Fruit fly (Drosophila melanogaster): ENCODE results near the gene Or65b.

Or65b gene

dm6 chr3L:6344243-6344642 lies 18.8 kb downstream of the Or65b start (continued):
- peak in 1 of 2 experiments; percentile 15 for TF ChIP-seq tll (GFP tag; optimal IDR thresholded peaks at IDR 0.05)
- no peak for TF ChIP-seq CG11398 (GFP tag; optimal IDR thresholded peaks at IDR 0.05)
- no peak for TF ChIP-seq nmo (GFP tag; optimal IDR thresholded peaks at IDR 0.05)
- TF ChIP-seq CG11504 (tag; optimal IDR thresholded peaks at IDR 0.05) = peak; percentile 17
- no peak for TF ChIP-seq wek (GFP tag; optimal IDR thresholded peaks at IDR 0.05)
- TF ChIP-seq dmrt99B (tag; optimal IDR thresholded peaks at IDR 0.05) = peak; percentile 21
- peak; percentile 25 for TF ChIP-seq CG18599 (GFP tag; optimal IDR thresholded peaks at IDR 0.05)
- no peak for TF ChIP-seq unc-4 (GFP tag; IDR thresholded peaks at IDR 0.05; ENCODE audit: partially characterized antibody)
- no peak for TF ChIP-seq CG8290 (GFP tag; optimal IDR thresholded peaks at IDR 0.05)
- TF ChIP-seq CG8290 (tag; optimal IDR thresholded peaks at IDR 0.05) = peak in 1 of 2 experiments; percentile 4
- no peak for TF ChIP-seq CG7839 (tag; optimal IDR thresholded peaks at IDR 0.05)
- TF ChIP-seq Drgx (GFP tag; IDR thresholded peaks at IDR 0.05) = no peak
- no peak for TF ChIP-seq wor (GFP tag; IDR thresholded peaks at IDR 0.05)
- no peak for TF ChIP-seq MBD-R2 (GFP tag; IDR thresholded peaks at IDR 0.05)
- no peak for TF ChIP-seq Optix (GFP tag; IDR thresholded peaks at IDR 0.05)
- no peak for TF ChIP-seq Ets65A (GFP tag)
- TF ChIP-seq CG11247 (GFP tag; IDR thresholded peaks at IDR 0.05) = 0 out of 2 replicates have a peak, but pooled peaks have one; percentile 13
- TF ChIP-seq sima (GFP tag; optimal IDR thresholded peaks at IDR 0.05) = no peak
- no peak for TF ChIP-seq CG4328 (GFP tag; optimal IDR thresholded peaks at IDR 0.05)

DNA sequence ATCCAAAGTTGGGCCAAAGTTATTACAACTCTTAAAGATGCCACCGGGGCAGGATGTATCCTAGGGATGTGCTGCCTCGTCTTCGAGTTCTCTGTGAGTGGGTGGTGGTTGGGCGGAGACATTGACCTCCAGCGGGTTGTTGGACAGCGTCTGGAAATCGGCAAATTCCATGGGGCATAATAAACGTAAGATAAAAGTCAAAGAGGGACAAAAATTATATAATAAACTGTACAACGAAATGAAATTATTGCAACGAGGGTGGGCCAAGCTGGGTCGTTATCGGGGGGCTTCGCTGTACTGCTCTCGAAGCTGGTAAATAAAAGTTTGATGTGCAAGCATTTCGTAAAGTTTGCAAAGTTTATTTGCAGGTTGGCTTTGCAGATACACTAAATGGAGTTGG lies 23.0 kb downstream of the Or65b start:
- TF ChIP-seq sens (GFP tag) (peak; percentile 67), CG13894 (tag; optimal IDR thresholded peaks at IDR 0.05) (peak; percentile 8), luna (GFP tag; optimal IDR thresholded peaks at IDR 0.05) (no peak), fd96Cb (tag; optimal IDR thresholded peaks at IDR 0.05) (no peak), crc (GFP tag; optimal IDR thresholded peaks at IDR 0.05) (no peak), CG1647 (GFP tag; optimal IDR thresholded peaks at IDR 0.05) (no peak), Pdp1 (GFP tag; optimal IDR thresholded peaks at IDR 0.05) (peak in 1 of 2 experiments; percentile 16), ftz-f1 (GFP tag; optimal IDR thresholded peaks at IDR 0.05) (no peak), gcm (GFP tag; optimal IDR thresholded peaks at IDR 0.05) (no peak), CG5245 (GFP tag; optimal IDR thresholded peaks at IDR 0.05) (no peak), abd-A (tag; optimal IDR thresholded peaks at IDR 0.05) (peak; percentile 51), tgo (GFP tag; IDR thresholded peaks at IDR 0.05) (no peak), CG10209 (GFP tag; optimal IDR thresholded peaks at IDR 0.05) (no peak), CG12071 (GFP tag; optimal IDR thresholded peaks at IDR 0.05) (no peak)

DNA sequence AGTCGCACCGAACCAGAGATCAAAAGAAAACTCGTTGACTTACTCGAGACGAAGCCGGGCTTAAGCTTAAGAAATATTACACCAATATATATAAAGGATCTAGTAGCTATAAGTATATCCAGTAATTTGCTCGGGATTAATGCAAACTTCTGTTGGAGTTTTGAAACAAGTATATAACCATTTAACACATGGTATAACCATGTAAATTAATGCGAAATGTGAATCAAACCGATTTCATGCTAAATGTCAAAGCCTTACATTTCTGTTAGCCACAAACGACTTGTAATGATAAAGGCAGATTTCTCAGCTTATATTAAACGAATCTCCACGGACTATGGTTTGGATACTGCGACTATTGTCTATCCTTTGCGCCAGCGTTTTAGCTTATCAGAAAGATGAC lies 24.6 kb downstream of the Or65b start, which contains the start of gene Sfp65A:
TSS of gene Sfp65A (plus strand) at position 301 of the 400 bp plus-strand sequence.
- TF ChIP-seq caup (GFP tag; optimal IDR thresholded peaks at IDR 0.05; ENCODE audit: severe bottlenecking) (no peak), Hand (GFP tag; optimal IDR thresholded peaks at IDR 0.05) (no peak), row (GFP tag; IDR thresholded peaks at IDR 0.05) (no peak), fd64A (GFP tag; optimal IDR thresholded peaks at IDR 0.05) (no peak), Sry-β (GFP tag; optimal IDR thresholded peaks at IDR 0.05) (no peak), zfh1 (GFP tag; IDR thresholded peaks at IDR 0.05) (no peak), CG32767 (GFP tag; IDR thresholded peaks at IDR 0.05) (no peak), tx (GFP tag; optimal IDR thresholded peaks at IDR 0.05) (no peak), CG11093 (GFP tag; IDR thresholded peaks at IDR 0.05) (no peak)
